Worm (Caenorhabditis elegans) whole organism, L3 larva: ENCODE data around the gene clec-149.

ENCODE experiments used
- ZK546.5 ChIP-seq: sonication (generic microtip); optimal IDR thresholded peaks from 2 replicates; lab custom pipeline; 2017; ENCODE audit warnings: missing biosample characterization, missing genetic modification characterization
- egl-27 ChIP-seq: sonication (generic microtip); optimal IDR thresholded peaks from 4 replicates; lab custom pipeline; 2017; ENCODE audit warnings: missing biosample characterization, missing genetic modification reagents, missing genetic modification characterization
- elt-3 ChIP-seq, 3 experiments: fragments of 150-350 bp in 1 of 3; sonication (generic microtip) in 2 of 3; optimal IDR thresholded peaks; 2 replicates in 2 of 3; 4 replicates in 1 of 3; lab custom pipeline; 2014 to 2017; ENCODE audit warnings: missing biosample characterization in 3 of 3, missing genetic modification characterization in 3 of 3
- snpc-4 ChIP-seq: fragments of 150-350 bp; optimal IDR thresholded peaks from 2 replicates; lab custom pipeline; 2014; ENCODE audit warnings: missing biosample characterization, missing genetic modification characterization
- tbx-2 ChIP-seq: sonication (generic microtip); optimal IDR thresholded peaks from 2 replicates; lab custom pipeline; 2016; ENCODE audit warnings: mild to moderate bottlenecking, missing genetic modification characterization, missing compliant biosample characterization

ce11 chrIII:793595-793994 is 29.4 kb upstream of the clec-149 start, which contains the start of gene snt-2:
- TF ChIP-seq egl-27 (tag; lab: Kevin White, UChicago) (no peak), tbx-2 (tag; lab: Kevin White, UChicago) (no peak), elt-3 (tag; optimal IDR thresholded peaks at IDR 0.05; lab: Kevin White, UChicago) (no peak), snpc-4 (tag; lab: Kevin White, UChicago) (peak; percentile 60), ZK546.5 (tag; lab: Kevin White, UChicago) (no peak)
